Worm (Caenorhabditis elegans): Measurements from ENCODE around the gene sre-4.
"Not testable (repeated sequence)": the region's sequence is repeated elsewhere in the genome, so short reads cannot be mapped to it uniquely, and the experiment has no call there.

The sre-4 gene

ce11 chrIV:9778016-9778415 lies 6.6 kb downstream of the sre-4 start, which contains the start of gene T13F2.6 (continued):
- peak; percentile 86 for TF ChIP-seq F49E8.2 (tag; optimal IDR thresholded peaks at IDR 0.05; ENCODE audit: borderline replicate concordance)
- no peak for TF ChIP-seq lim-7 (GFP tag; IDR thresholded peaks at IDR 0.05)
- no peak for TF ChIP-seq daf-19 (GFP tag; conservative IDR thresholded peaks at IDR 0.05)
- no peak for TF ChIP-seq daf-8 (GFP tag; IDR thresholded peaks at IDR 0.05)
- TF ChIP-seq nhr-6 (tag; optimal IDR thresholded peaks at IDR 0.05) = no peak
- no peak for TF ChIP-seq nhr-41 (GFP tag; IDR thresholded peaks at IDR 0.05)
- TF ChIP-seq ztf-7 (tag; optimal IDR thresholded peaks at IDR 0.05) = no peak
- no peak for TF ChIP-seq fkh-10 (GFP tag; optimal IDR thresholded peaks at IDR 0.05)
- TF ChIP-seq T20F7.1 (GFP tag; optimal IDR thresholded peaks at IDR 0.05) = no peak

- TF ChIP-seq zfp-3 (GFP tag; conservative IDR thresholded peaks at IDR 0.05) = no peak
- TF ChIP-seq nhr-6 (tag; optimal IDR thresholded peaks at IDR 0.05) = peak; percentile 44
- peak in 1 of 2 experiments; percentile 57 for TF ChIP-seq hif-1 (tag; optimal IDR thresholded peaks at IDR 0.05)
- peak; percentile 92 for TF ChIP-seq dpl-1 (GFP tag; optimal IDR thresholded peaks at IDR 0.05)
- peak; percentile 93 for TF ChIP-seq mes-2 (tag; optimal IDR thresholded peaks at IDR 0.05; ENCODE audit: poor library complexity, severe bottlenecking)
- no peak for TF ChIP-seq rbr-2 (tag; optimal IDR thresholded peaks at IDR 0.05)
These were observed 7.1 kb downstream of the sre-4 start, which contains the start of gene sna-2 for ce11 chrIV:9777535-9777934. TSS of gene sna-2 (minus strand) at chrIV:9777634.

- TF ChIP-seq T20F7.1 (GFP tag; optimal IDR thresholded peaks at IDR 0.05) = no peak
- no peak for TF ChIP-seq fkh-10 (GFP tag; optimal IDR thresholded peaks at IDR 0.05)
- no peak for TF ChIP-seq nhr-102 (tag; optimal IDR thresholded peaks at IDR 0.05)
- TF ChIP-seq ctbp-1 (GFP tag; IDR thresholded peaks at IDR 0.05) = no peak
These were observed 11.1 kb downstream of the sre-4 start for ce11 chrIV:9773441-9773840.

- no peak for TF ChIP-seq fos-1 (tag; optimal IDR thresholded peaks at IDR 0.05)
- TF ChIP-seq nhr-11 (tag; optimal IDR thresholded peaks at IDR 0.05) = no peak
- TF ChIP-seq unc-130 (GFP tag; optimal IDR thresholded peaks at IDR 0.05) = no peak
- no peak for TF ChIP-seq mep-1 (tag; optimal IDR thresholded peaks at IDR 0.05)
- no peak for TF ChIP-seq duxl-1 (tag; optimal IDR thresholded peaks at IDR 0.05; ENCODE audit: poor library complexity)
- TF ChIP-seq mdt-29 (GFP tag; IDR thresholded peaks at IDR 0.05) = no peak
- TF ChIP-seq D1046.2 (GFP tag; IDR thresholded peaks at IDR 0.05) = no peak
- no peak for TF ChIP-seq madf-9 (GFP tag; conservative IDR thresholded peaks at IDR 0.05)
- TF ChIP-seq pha-4 (GFP tag; IDR thresholded peaks at IDR 0.05) = no peak
- TF ChIP-seq pha-4 (tag; optimal IDR thresholded peaks at IDR 0.05) = no peak
These were observed 12.4 kb downstream of the sre-4 start, which contains the start of gene cav-1 for ce11 chrIV:9772096-9772720. TSS of gene cav-1 (plus strand) at chrIV:9772510.

ce11 chrIV:9770798-9771197 lies 13.8 kb downstream of the sre-4 start:
- no peak for TF ChIP-seq ctbp-1 (GFP tag; IDR thresholded peaks at IDR 0.05)
- no peak for TF ChIP-seq fkh-10 (GFP tag; optimal IDR thresholded peaks at IDR 0.05)
- TF ChIP-seq mdl-1 (tag; optimal IDR thresholded peaks at IDR 0.05) = no peak
- no peak for TF ChIP-seq spr-1 (tag; optimal IDR thresholded peaks at IDR 0.05)
- no peak for TF ChIP-seq jun-1 (tag; optimal IDR thresholded peaks at IDR 0.05)
- TF ChIP-seq pqm-1 (tag; optimal IDR thresholded peaks at IDR 0.05) = no peak

- not testable (repeated sequence) for TF ChIP-seq aha-1 (tag); nhr-237 (tag; optimal IDR thresholded peaks at IDR 0.05); T20F7.1 (GFP tag; optimal IDR thresholded peaks at IDR 0.05)
These were observed 14.8 kb downstream of the sre-4 start, which contains the start of gene msp-78 for ce11 chrIV:9769746-9770145. TSS of gene msp-78 (plus strand) at chrIV:9770046.
